Fruit fly (Drosophila melanogaster): ENCODE measurements around the gene Papst2.

Gene Papst2

dm6 chr3L:17042297-17042921, at the start of gene Papst2, which contains the start of gene scaf6:
TSS of gene Papst2 (plus strand) at chr3L:17042797.
TSS of gene scaf6 (minus strand) at chr3L:17042574.
- no peak for TF ChIP-seq noc (tag; optimal IDR thresholded peaks at IDR 0.05)

- peak; percentile 1 for TF ChIP-seq noc (tag; optimal IDR thresholded peaks at IDR 0.05)
Observed at dm6 chr3L:16994805-16995204, 47.8 kb upstream of the Papst2 start.

- TF ChIP-seq noc (tag; optimal IDR thresholded peaks at IDR 0.05) = no peak
Observed at dm6 chr3L:17000289-17000688, 42.3 kb upstream of the Papst2 start.

- no peak for TF ChIP-seq noc (tag; optimal IDR thresholded peaks at IDR 0.05)
Observed at dm6 chr3L:17001055-17001454, 41.5 kb upstream of the Papst2 start.

- TF ChIP-seq noc (tag; optimal IDR thresholded peaks at IDR 0.05) = no peak
Observed at dm6 chr3L:17002140-17002849, 40.3 kb upstream of the Papst2 start.

- peak; percentile 22 for TF ChIP-seq noc (tag; optimal IDR thresholded peaks at IDR 0.05)
Observed at dm6 chr3L:17003251-17004171, 39.1 kb upstream of the Papst2 start.

- peak; percentile 75 for TF ChIP-seq noc (tag; optimal IDR thresholded peaks at IDR 0.05)
Observed at dm6 chr3L:17004218-17004759, 38.3 kb upstream of the Papst2 start.

dm6 chr3L:17004765-17005414, 37.7 kb upstream of the Papst2 start:
- no peak for TF ChIP-seq noc (tag; optimal IDR thresholded peaks at IDR 0.05)

- no peak for TF ChIP-seq noc (tag; optimal IDR thresholded peaks at IDR 0.05)
Observed at dm6 chr3L:17005415-17005796, 37.2 kb upstream of the Papst2 start.

dm6 chr3L:17006250-17006693, 36.3 kb upstream of the Papst2 start:
- TF ChIP-seq noc (tag; optimal IDR thresholded peaks at IDR 0.05) = no peak

- TF ChIP-seq noc (tag; optimal IDR thresholded peaks at IDR 0.05) = peak; percentile 67
Observed at dm6 chr3L:17007041-17007471, 35.5 kb upstream of the Papst2 start.

- no peak for TF ChIP-seq noc (tag; optimal IDR thresholded peaks at IDR 0.05)
Observed at dm6 chr3L:17007496-17007895, 35.1 kb upstream of the Papst2 start.

- TF ChIP-seq noc (tag; optimal IDR thresholded peaks at IDR 0.05) = no peak
Observed at dm6 chr3L:17007945-17008344, 34.7 kb upstream of the Papst2 start.

dm6 chr3L:17008911-17009364, 33.7 kb upstream of the Papst2 start:
- TF ChIP-seq noc (tag; optimal IDR thresholded peaks at IDR 0.05) = peak; percentile 81
